Worm (Caenorhabditis elegans) whole organism, L1 larva: ENCODE data around the gene Y71H2AM.25.

ENCODE experiments used
- fos-1 ChIP-seq: fragments of 150-350 bp; optimal IDR thresholded peaks from 2 replicates; lab custom pipeline; 2014; ENCODE audit warnings: missing biosample characterization, missing genetic modification characterization
- lsy-2 ChIP-seq, 2 experiments: fragments of 150-350 bp; optimal IDR thresholded peaks; 2 replicates each; lab custom pipeline; 2014; ENCODE audit warnings: missing biosample characterization in 2 of 2, missing genetic modification characterization in 2 of 2
- snu-23 ChIP-seq: sonication (generic microtip); optimal IDR thresholded peaks from 2 replicates; lab custom pipeline; 2016; ENCODE audit warnings: missing genetic modification characterization, missing compliant biosample characterization

- peak; percentile 38 for TF ChIP-seq fos-1 (tag; lab: Kevin White, UChicago)
- TF ChIP-seq snu-23 = peak; percentile 43
- peak; percentile 67 to 75 for TF ChIP-seq lsy-2 (tag; optimal IDR thresholded peaks at IDR 0.05; lab: Kevin White, UChicago)
Observed at ce11 chrIII:2805084-2805483, 2.8 kb downstream of the Y71H2AM.25 start, which contains the start of gene Y71H2AM.3.
